Fruit fly (Drosophila melanogaster) whole organism, pupa: ENCODE data around the gene JMJD4.

ENCODE experiments used
- CG10348 ChIP-seq: fragments of 200-800 bp; sonication (Bioruptor generic); IDR thresholded peaks from 2 replicates; pipeline ENCODE4 v1.3.6; 2022; ENCODE audit warnings: missing biosample characterization, missing genetic modification characterization
- CG12605 ChIP-seq: fragments of 200-800 bp; sonication (Bioruptor generic); IDR thresholded peaks from 2 replicates; pipeline ENCODE4 v1.3.6; 2022; ENCODE audit warnings: missing biosample characterization, missing genetic modification characterization
- CG13204 ChIP-seq: fragments of 200-800 bp; sonication (Bioruptor generic); optimal IDR thresholded peaks from 2 replicates; lab custom pipeline; 2018; ENCODE audit warnings: missing biosample characterization, mild to moderate bottlenecking, missing genetic modification characterization, moderate library complexity
- CG14655 ChIP-seq: fragments of 200-800 bp; sonication (Bioruptor generic); optimal IDR thresholded peaks from 3 replicates; lab custom pipeline; 2017; ENCODE audit warnings: mild to moderate bottlenecking, missing biosample characterization, missing genetic modification reagents, missing genetic modification characterization
- CG15710 ChIP-seq: fragments of 200-800 bp; sonication (Bioruptor generic); optimal IDR thresholded peaks from 2 replicates; lab custom pipeline; 2018; ENCODE audit warnings: missing biosample characterization, mild to moderate bottlenecking, missing genetic modification characterization, moderate library complexity
- CG17806 ChIP-seq: fragments of 200-800 bp; sonication (Bioruptor generic); optimal IDR thresholded peaks from 2 replicates; lab custom pipeline; 2018; ENCODE audit warnings: missing biosample characterization, mild to moderate bottlenecking, missing genetic modification characterization, moderate library complexity
- CG32121 ChIP-seq: fragments of 200-800 bp; sonication (Bioruptor generic); IDR thresholded peaks from 2 replicates; pipeline ENCODE4 v1.3.6; 2022; ENCODE audit warnings: missing biosample characterization, missing genetic modification characterization
- CG34367 ChIP-seq: fragments of 200-800 bp; sonication (Bioruptor generic); optimal IDR thresholded peaks from 2 replicates; lab custom pipeline; 2018; ENCODE audit warnings: missing biosample characterization, mild to moderate bottlenecking, missing genetic modification characterization
- CG4496 ChIP-seq: fragments of 200-800 bp; sonication (Bioruptor generic); IDR thresholded peaks from 3 replicates; pipeline ENCODE4 v1.3.6; 2022; ENCODE audit warnings: missing biosample characterization, missing genetic modification characterization
- CG8159 ChIP-seq: fragments of 200-800 bp; sonication (Bioruptor generic); optimal IDR thresholded peaks from 3 replicates; lab custom pipeline; 2018; ENCODE audit warnings: missing biosample characterization, mild to moderate bottlenecking, missing genetic modification characterization, moderate library complexity
- CG8301 ChIP-seq: fragments of 200-800 bp; sonication (Bioruptor generic); optimal IDR thresholded peaks from 2 replicates; lab custom pipeline; 2018; ENCODE audit warnings: missing biosample characterization, mild to moderate bottlenecking, missing genetic modification characterization
- CG9948 ChIP-seq: fragments of 200-800 bp; sonication (Bioruptor generic); optimal IDR thresholded peaks from 2 replicates; lab custom pipeline; 2018; ENCODE audit warnings: missing biosample characterization, mild to moderate bottlenecking, missing genetic modification characterization, moderate library complexity
- D1 ChIP-seq: fragments of 200-800 bp; sonication (Bioruptor generic); optimal IDR thresholded peaks from 2 replicates; lab custom pipeline; 2018; ENCODE audit warnings: missing biosample characterization, mild to moderate bottlenecking, missing genetic modification characterization, moderate library complexity
- EcR ChIP-seq: fragments of 200-800 bp; sonication (Bioruptor generic); optimal IDR thresholded peaks from 3 replicates; lab custom pipeline; 2019; ENCODE audit warnings: missing biosample characterization, missing genetic modification characterization, mild to moderate bottlenecking, moderate library complexity, missing genetic modification reagents
- Ets98B ChIP-seq: fragments of 200-800 bp; sonication (Bioruptor generic); IDR thresholded peaks from 2 replicates; pipeline ENCODE4 v1.3.6; 2022; ENCODE audit warnings: missing biosample characterization, missing genetic modification characterization
- Pif1A ChIP-seq: fragments of 200-800 bp; sonication (Bioruptor generic); optimal IDR thresholded peaks from 3 replicates; lab custom pipeline; 2016; ENCODE audit warnings: missing biosample characterization, missing genetic modification characterization
- Pif1B ChIP-seq: fragments of 200-800 bp; sonication (Bioruptor generic); optimal IDR thresholded peaks from 3 replicates; lab custom pipeline; 2016; ENCODE audit warnings: missing biosample characterization, missing genetic modification characterization
- Snoo ChIP-seq: fragments of 200-800 bp; sonication (Bioruptor generic); optimal IDR thresholded peaks from 3 replicates; lab custom pipeline; 2017; ENCODE audit warnings: missing biosample characterization, mild to moderate bottlenecking, missing genetic modification characterization, inconsistent platforms
- fd96Ca ChIP-seq: fragments of 200-800 bp; sonication (Bioruptor generic); IDR thresholded peaks from 3 replicates; pipeline ENCODE4 v1.3.6; 2022; ENCODE audit warnings: missing biosample characterization, missing genetic modification characterization
- gl ChIP-seq: fragments of 200-800 bp; sonication (Bioruptor generic); optimal IDR thresholded peaks from 2 replicates; lab custom pipeline; 2018; ENCODE audit warnings: missing biosample characterization, mild to moderate bottlenecking, missing genetic modification characterization
- rn ChIP-seq: fragments of 200-800 bp; sonication (Bioruptor generic); IDR thresholded peaks from 2 replicates; pipeline ENCODE4 v1.3.6; 2022; ENCODE audit warnings: missing biosample characterization, missing genetic modification characterization

JMJD4 gene

dm6 chr2L:18150393-18151133 lies 8.5 kb downstream of the JMJD4 start:
- TF ChIP-seq Pif1B (GFP tag; lab: Kevin White, UChicago): no peak
- peak; percentile 57; the same call in 1 of the 2 replicates for TF ChIP-seq CG32121 (GFP tag; lab: Robert Waterston, UW)
- TF ChIP-seq Ets98B: peak; percentile 20; the same call in 1 of the 2 replicates
- TF ChIP-seq CG15710: peak; percentile 18
- no peak for TF ChIP-seq CG8159 (tag; lab: Kevin White, UChicago)
- no peak for TF ChIP-seq D1 (tag; lab: Kevin White, UChicago)
- TF ChIP-seq CG17806 (tag; lab: Kevin White, UChicago): no peak
- peak; percentile 23 for TF ChIP-seq CG34367 (tag; lab: Kevin White, UChicago)
- no peak for TF ChIP-seq Snoo
- peak; percentile 81 for TF ChIP-seq fd96Ca (GFP tag; lab: Robert Waterston, UW)
- peak; percentile 30; the same call in 1 of the 2 replicates for TF ChIP-seq rn (GFP tag; lab: Robert Waterston, UW)
- peak; percentile 54 for TF ChIP-seq Pif1A (GFP tag; lab: Kevin White, UChicago)
- peak; percentile 92 for TF ChIP-seq CG13204 (GFP tag; lab: Kevin White, UChicago)
- TF ChIP-seq CG9948: no peak
- peak; percentile 49 for TF ChIP-seq CG8301
- TF ChIP-seq CG4496 (GFP tag; lab: Robert Waterston, UW): peak; percentile 74
- peak; percentile 74 for TF ChIP-seq EcR (GFP tag; lab: Kevin White, UChicago)
- 0 out of 2 replicates have a peak, but pooled peaks have one; percentile 22 for TF ChIP-seq CG10348 (GFP tag; lab: Robert Waterston, UW)
- TF ChIP-seq CG12605 (GFP tag; lab: Robert Waterston, UW): 0 out of 2 replicates have a peak, but pooled peaks have one; percentile 10
- peak; percentile 41 for TF ChIP-seq CG14655
- peak; percentile 92 for TF ChIP-seq gl
- TF ChIP-seq, all 21 proteins: peak for 15

- TF ChIP-seq fd96Ca (GFP tag; lab: Robert Waterston, UW) (no peak), CG8159 (tag; lab: Kevin White, UChicago) (no peak)
Observed at dm6 chr2L:18149903-18150302, 9.2 kb downstream of the JMJD4 start.

- TF ChIP-seq CG14655: no peak
- no peak for TF ChIP-seq D1 (tag; lab: Kevin White, UChicago)
- no peak for TF ChIP-seq CG10348 (GFP tag; lab: Robert Waterston, UW)
- TF ChIP-seq CG8159 (tag; lab: Kevin White, UChicago): peak; percentile 25
- no peak for TF ChIP-seq rn (GFP tag; lab: Robert Waterston, UW)
- TF ChIP-seq Ets98B: peak; percentile 26
- peak; percentile 36 for TF ChIP-seq gl
- no peak for TF ChIP-seq CG12605 (GFP tag; lab: Robert Waterston, UW)
- 0 out of 2 replicates have a peak, but pooled peaks have one; percentile 20 for TF ChIP-seq CG32121 (GFP tag; lab: Robert Waterston, UW)
Observed at dm6 chr2L:18148552-18149219, 10.4 kb downstream of the JMJD4 start.

dm6 chr2L:18147511-18148072 lies 11.5 kb downstream of the JMJD4 start:
- no peak for TF ChIP-seq fd96Ca (GFP tag; lab: Robert Waterston, UW)

dm6 chr2L:18146618-18147099 lies 12.4 kb downstream of the JMJD4 start:
- TF ChIP-seq EcR (GFP tag; lab: Kevin White, UChicago): peak; percentile 19
- TF ChIP-seq CG9948: peak; percentile 60
- TF ChIP-seq D1 (tag; lab: Kevin White, UChicago): peak; percentile 8
- no peak for TF ChIP-seq Snoo
- TF ChIP-seq CG17806 (tag; lab: Kevin White, UChicago): peak; percentile 42
- TF ChIP-seq CG8159 (tag; lab: Kevin White, UChicago): peak; percentile 78
- TF ChIP-seq CG34367 (tag; lab: Kevin White, UChicago): peak; percentile 17
- no peak for TF ChIP-seq rn (GFP tag; lab: Robert Waterston, UW)
- TF ChIP-seq CG14655: peak; percentile 66
- TF ChIP-seq CG12605 (GFP tag; lab: Robert Waterston, UW): no peak
- peak; percentile 30; the same call in 1 of the 2 replicates for TF ChIP-seq CG10348 (GFP tag; lab: Robert Waterston, UW)
- peak; percentile 15 for TF ChIP-seq Ets98B
- TF ChIP-seq CG15710: peak; percentile 77
- no peak for TF ChIP-seq fd96Ca (GFP tag; lab: Robert Waterston, UW)
- no peak for TF ChIP-seq gl
- peak; percentile 60 for TF ChIP-seq CG8301
- TF ChIP-seq Pif1B (GFP tag; lab: Kevin White, UChicago): peak; percentile 60
- 0 out of 2 replicates have a peak, but pooled peaks have one; percentile 32 for TF ChIP-seq CG32121 (GFP tag; lab: Robert Waterston, UW)
- no peak; the same call in 2 of the 3 replicates for TF ChIP-seq CG4496 (GFP tag; lab: Robert Waterston, UW)
- TF ChIP-seq Pif1A (GFP tag; lab: Kevin White, UChicago): peak; percentile 70
